Worm (Caenorhabditis elegans): Measurements from ENCODE around the gene K03B4.8.

DNA sequence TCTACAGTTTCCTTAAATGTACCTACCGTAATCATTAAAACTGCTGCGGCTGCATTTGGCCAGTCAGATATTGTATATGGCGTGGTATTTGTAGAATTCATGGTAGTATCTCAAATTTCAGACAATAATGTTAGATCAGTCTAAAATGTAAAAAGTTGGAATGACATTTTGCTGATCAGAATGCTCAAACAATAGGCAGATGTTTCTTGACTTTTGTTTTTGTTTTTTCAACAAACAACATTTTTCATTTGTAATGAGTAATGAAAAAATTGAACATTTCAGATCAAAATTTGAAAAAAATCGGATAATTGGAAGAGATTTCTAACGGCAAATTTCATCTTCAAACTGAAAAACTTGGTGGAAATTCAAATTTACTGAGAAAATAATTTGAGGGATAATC, 5.8 kb downstream of the K03B4.8 start, which contains the start of gene srx-77:
- TF ChIP-seq dpl-1 (GFP tag; optimal IDR thresholded peaks at IDR 0.05) (no peak), snpc-4 (tag; optimal IDR thresholded peaks at IDR 0.05) (no peak), ama-1 (optimal IDR thresholded peaks at IDR 0.05) (no peak), duxl-1 (tag; optimal IDR thresholded peaks at IDR 0.05; ENCODE audit: poor library complexity) (no peak)

Data from whole organism, L4 larva.